Worm (Caenorhabditis elegans) whole organism, L3 larva: ENCODE measurements around the gene fbl-1.

Source experiments
- R02D3.7 ChIP-seq: fragments of 150-350 bp; optimal IDR thresholded peaks from 2 replicates; lab custom pipeline; 2014; ENCODE audit warnings: missing biosample characterization, missing genetic modification characterization
- ZK546.5 ChIP-seq: sonication (generic microtip); optimal IDR thresholded peaks from 2 replicates; lab custom pipeline; 2017; ENCODE audit warnings: missing biosample characterization, missing genetic modification characterization
- aly-2 ChIP-seq: fragments of 150-350 bp; optimal IDR thresholded peaks from 2 replicates; lab custom pipeline; 2014; ENCODE audit warnings: missing biosample characterization, missing genetic modification characterization
- ama-1 ChIP-seq: fragments of 150-350 bp; optimal IDR thresholded peaks from 2 replicates; lab custom pipeline; 2018
- ceh-16 ChIP-seq: sonication (generic microtip); optimal IDR thresholded peaks from 2 replicates; lab custom pipeline; 2017; ENCODE audit warnings: missing biosample characterization, missing genetic modification characterization
- ceh-28 ChIP-seq: fragments of 150-350 bp; optimal IDR thresholded peaks from 2 replicates; lab custom pipeline; 2014; ENCODE audit warnings: missing biosample characterization, missing genetic modification reagents, missing genetic modification characterization
- ceh-82 ChIP-seq: fragments of 150-350 bp; optimal IDR thresholded peaks from 2 replicates; lab custom pipeline; 2014; ENCODE audit warnings: missing biosample characterization, missing genetic modification characterization
- ceh-9 ChIP-seq: sonication (generic microtip); optimal IDR thresholded peaks from 2 replicates; lab custom pipeline; 2018; ENCODE audit warnings: missing biosample characterization, missing genetic modification characterization
- daf-12 ChIP-seq: fragments of 150-350 bp; optimal IDR thresholded peaks from 2 replicates; lab custom pipeline; 2014; ENCODE audit warnings: missing biosample characterization, missing genetic modification reagents, missing genetic modification characterization
- egl-27 ChIP-seq: sonication (generic microtip); optimal IDR thresholded peaks from 4 replicates; lab custom pipeline; 2017; ENCODE audit warnings: missing biosample characterization, missing genetic modification reagents, missing genetic modification characterization
- egl-5 ChIP-seq: fragments of 150-350 bp; optimal IDR thresholded peaks from 2 replicates; lab custom pipeline; 2017; ENCODE audit warnings: missing biosample characterization, missing genetic modification reagents, missing genetic modification characterization, inconsistent platforms
- elt-1 ChIP-seq: fragments of 150-350 bp; optimal IDR thresholded peaks from 2 replicates; lab custom pipeline; 2014; ENCODE audit warnings: missing biosample characterization, missing genetic modification characterization
- elt-2 ChIP-seq: sonication (generic microtip); optimal IDR thresholded peaks from 2 replicates; lab custom pipeline; 2016; ENCODE audit warnings: missing genetic modification reagents, mild to moderate bottlenecking, missing genetic modification characterization, missing compliant biosample characterization
- elt-3 ChIP-seq, 3 experiments: fragments of 150-350 bp in 1 of 3; sonication (generic microtip) in 2 of 3; optimal IDR thresholded peaks; 2 replicates in 2 of 3; 4 replicates in 1 of 3; lab custom pipeline; 2014 to 2017; ENCODE audit warnings: missing biosample characterization in 3 of 3, missing genetic modification characterization in 3 of 3
- eor-1 ChIP-seq, 2 experiments: fragments of 150-350 bp; optimal IDR thresholded peaks; 2 replicates each; lab custom pipeline; 2014 to 2018; ENCODE audit warnings: missing biosample characterization in 2 of 2, missing genetic modification characterization in 2 of 2
- fkh-10 ChIP-seq: sonication (generic microtip); optimal IDR thresholded peaks from 2 replicates; lab custom pipeline; 2017; ENCODE audit warnings: missing biosample characterization, missing genetic modification reagents, missing genetic modification characterization
- fkh-2 ChIP-seq: fragments of 150-350 bp; optimal IDR thresholded peaks from 2 replicates; lab custom pipeline; 2014; ENCODE audit warnings: missing biosample characterization, missing genetic modification reagents, missing genetic modification characterization
- fos-1 ChIP-seq: fragments of 150-350 bp; optimal IDR thresholded peaks from 2 replicates; lab custom pipeline; 2014; ENCODE audit warnings: missing biosample characterization, missing genetic modification characterization
- hmg-11 ChIP-seq: sonication (generic microtip); optimal IDR thresholded peaks from 2 replicates; lab custom pipeline; 2016; ENCODE audit warnings: missing genetic modification characterization, missing compliant biosample characterization
- jun-1 ChIP-seq: fragments of 150-350 bp; optimal IDR thresholded peaks from 2 replicates; lab custom pipeline; 2014; ENCODE audit warnings: missing biosample characterization, missing genetic modification reagents, missing genetic modification characterization
- lin-15B ChIP-seq: fragments of 150-350 bp; optimal IDR thresholded peaks from 2 replicates; lab custom pipeline; 2014; ENCODE audit warnings: missing biosample characterization, missing genetic modification characterization
- lin-39 ChIP-seq: fragments of 150-350 bp; optimal IDR thresholded peaks from 2 replicates; lab custom pipeline; 2018; ENCODE audit warnings: missing biosample characterization, missing genetic modification reagents, missing genetic modification characterization
- lsy-12 ChIP-seq: sonication (generic microtip); optimal IDR thresholded peaks from 2 replicates; lab custom pipeline; 2016; ENCODE audit warnings: mild to moderate bottlenecking, missing genetic modification characterization, missing compliant biosample characterization
- mdl-1 ChIP-seq: fragments of 150-350 bp; optimal IDR thresholded peaks from 2 replicates; lab custom pipeline; 2014; ENCODE audit warnings: missing biosample characterization, missing genetic modification characterization
- mml-1 ChIP-seq: fragments of 150-350 bp; sonication (generic microtip); optimal IDR thresholded peaks from 3 replicates; lab custom pipeline; 2014; ENCODE audit warnings: missing biosample characterization, missing genetic modification characterization
- nfya-1 ChIP-seq: sonication (generic microtip); optimal IDR thresholded peaks from 2 replicates; lab custom pipeline; 2017; ENCODE audit warnings: missing genetic modification characterization, mild to moderate bottlenecking, missing compliant biosample characterization, antibody characterized with exemption, moderate library complexity; ENCODE audit not compliant: insufficient read depth
- nhr-11 ChIP-seq: fragments of 150-350 bp; optimal IDR thresholded peaks from 2 replicates; lab custom pipeline; 2014; ENCODE audit warnings: missing biosample characterization, missing genetic modification characterization
- nhr-12 ChIP-seq: fragments of 150-350 bp; optimal IDR thresholded peaks from 2 replicates; lab custom pipeline; 2014; ENCODE audit warnings: missing biosample characterization, missing genetic modification characterization
- nhr-23 ChIP-seq: fragments of 150-350 bp; optimal IDR thresholded peaks from 2 replicates; lab custom pipeline; 2014; ENCODE audit warnings: missing biosample characterization, missing genetic modification reagents, missing genetic modification characterization
- nhr-237 ChIP-seq: fragments of 150-350 bp; optimal IDR thresholded peaks from 2 replicates; lab custom pipeline; 2014; ENCODE audit warnings: missing biosample characterization, missing genetic modification characterization
- nhr-25 ChIP-seq: sonication (generic microtip); optimal IDR thresholded peaks from 2 replicates; lab custom pipeline; 2017; ENCODE audit warnings: missing biosample characterization, missing genetic modification characterization
- nhr-43 ChIP-seq: sonication (generic microtip); optimal IDR thresholded peaks from 2 replicates; lab custom pipeline; 2016; ENCODE audit warnings: mild to moderate bottlenecking, missing genetic modification characterization, missing compliant biosample characterization; ENCODE audit not compliant: poor library complexity, severe bottlenecking
- nhr-76 ChIP-seq: fragments of 150-350 bp; sonication (generic microtip); optimal IDR thresholded peaks from 5 replicates; lab custom pipeline; 2014; ENCODE audit warnings: missing biosample characterization, missing genetic modification characterization
- nhr-77 ChIP-seq: fragments of 150-350 bp; optimal IDR thresholded peaks from 2 replicates; lab custom pipeline; 2014; ENCODE audit warnings: missing biosample characterization, missing genetic modification characterization
- pha-4 ChIP-seq: fragments of 150-350 bp; optimal IDR thresholded peaks from 2 replicates; lab custom pipeline; 2014; ENCODE audit warnings: missing biosample characterization, missing genetic modification reagents, missing genetic modification characterization
- pqm-1 ChIP-seq: fragments of 150-350 bp; optimal IDR thresholded peaks from 2 replicates; lab custom pipeline; 2017; ENCODE audit warnings: missing biosample characterization, missing genetic modification characterization, inconsistent platforms
- sea-2 ChIP-seq: fragments of 150-350 bp; sonication (generic microtip); optimal IDR thresholded peaks from 4 replicates; lab custom pipeline; 2014; ENCODE audit warnings: missing biosample characterization, missing genetic modification reagents, missing genetic modification characterization
- skn-1 ChIP-seq: fragments of 150-350 bp; optimal IDR thresholded peaks from 2 replicates; lab custom pipeline; 2014; ENCODE audit warnings: missing biosample characterization, missing genetic modification characterization
- snpc-4 ChIP-seq: fragments of 150-350 bp; optimal IDR thresholded peaks from 2 replicates; lab custom pipeline; 2014; ENCODE audit warnings: missing biosample characterization, missing genetic modification characterization
- tbx-2 ChIP-seq: sonication (generic microtip); optimal IDR thresholded peaks from 2 replicates; lab custom pipeline; 2016; ENCODE audit warnings: mild to moderate bottlenecking, missing genetic modification characterization, missing compliant biosample characterization
- unc-39 ChIP-seq: sonication (generic microtip); optimal IDR thresholded peaks from 4 replicates; lab custom pipeline; 2017; ENCODE audit warnings: missing biosample characterization, missing genetic modification characterization
- unc-62 ChIP-seq: fragments of 150-350 bp; sonication (generic microtip); optimal IDR thresholded peaks from 4 replicates; lab custom pipeline; 2014; ENCODE audit warnings: missing biosample characterization, missing genetic modification reagents, missing genetic modification characterization
- zag-1 ChIP-seq: fragments of 150-350 bp; optimal IDR thresholded peaks from 2 replicates; lab custom pipeline; 2014; ENCODE audit warnings: missing biosample characterization, missing genetic modification characterization
- ztf-11 ChIP-seq: fragments of 150-350 bp; optimal IDR thresholded peaks from 2 replicates; lab custom pipeline; 2014; ENCODE audit warnings: missing biosample characterization, missing genetic modification characterization

The fbl-1 gene

ce11 chrIV:9506251-9506650 is 34.4 kb upstream of the fbl-1 start, which contains the start of gene ttr-9:
ttr-9 (minus strand) TSS chrIV:9506351.
- TF ChIP-seq nfya-1 (tag; lab: Kevin White, UChicago): no peak
- no peak for TF ChIP-seq snpc-4

- TF ChIP-seq nhr-12 (tag; lab: Kevin White, UChicago) (no peak), pha-4 (tag; lab: Kevin White, UChicago) (peak; percentile 78), nhr-25 (tag; lab: Kevin White, UChicago) (peak; percentile 19), aly-2 (tag; lab: Kevin White, UChicago) (no peak), fkh-2 (tag; lab: Kevin White, UChicago) (no peak), daf-12 (tag; lab: Kevin White, UChicago) (no peak), ceh-16 (tag; lab: Kevin White, UChicago) (no peak), elt-2 (tag; lab: Kevin White, UChicago) (peak; percentile 21), unc-62 (no peak), ZK546.5 (no peak), fkh-10 (GFP tag; lab: Kevin White, UChicago) (no peak), egl-27 (tag; lab: Kevin White, UChicago) (no peak), skn-1 (tag; lab: Kevin White, UChicago) (no peak), tbx-2 (tag; lab: Kevin White, UChicago) (no peak), lin-15B (no peak), ceh-82 (no peak), nhr-237 (tag; lab: Kevin White, UChicago) (no peak), mml-1 (tag; lab: Kevin White, UChicago) (no peak), elt-1 (tag; lab: Kevin White, UChicago) (no peak), ztf-11 (tag; lab: Kevin White, UChicago) (no peak), nhr-77 (tag; lab: Kevin White, UChicago) (no peak), nhr-43 (no peak), nhr-76 (tag; lab: Kevin White, UChicago) (no peak), snpc-4 (peak; percentile 44), R02D3.7 (tag; lab: Kevin White, UChicago) (no peak), lsy-12 (tag; lab: Kevin White, UChicago) (no peak)
These were observed 32.0 kb upstream of the fbl-1 start, which contains the start of gene ethe-1 for ce11 chrIV:9508612-9509011. ethe-1 (minus strand) TSS chrIV:9508761.

ce11 chrIV:9510439-9510838 is 30.2 kb upstream of the fbl-1 start, which contains the start of gene C33A12.4:
C33A12.4 (minus strand) TSS chrIV:9510569.
- peak; percentile 2 for TF ChIP-seq nfya-1 (tag; lab: Kevin White, UChicago)
- TF ChIP-seq pqm-1 (tag; lab: Kevin White, UChicago): no peak
- peak; percentile 17 for TF ChIP-seq fkh-10 (GFP tag; lab: Kevin White, UChicago)
- no peak for TF ChIP-seq egl-27 (tag; lab: Kevin White, UChicago)

- TF ChIP-seq snpc-4 (peak; percentile 99), lin-39 (tag; lab: Kevin White, UChicago) (peak; percentile 37), nhr-43 (peak; percentile 64), eor-1 (tag; optimal IDR thresholded peaks at IDR 0.05; lab: Kevin White, UChicago) (no peak), jun-1 (tag; lab: Kevin White, UChicago) (peak; percentile 28), zag-1 (tag; lab: Kevin White, UChicago) (peak; percentile 51), ceh-82 (peak; percentile 76), elt-3 (tag; optimal IDR thresholded peaks at IDR 0.05; lab: Kevin White, UChicago) (no peak), pha-4 (tag; lab: Kevin White, UChicago) (peak; percentile 43), mdl-1 (tag; lab: Kevin White, UChicago) (peak; percentile 47), lsy-12 (tag; lab: Kevin White, UChicago) (peak; percentile 83), nhr-11 (no peak), elt-1 (tag; lab: Kevin White, UChicago) (no peak), pqm-1 (tag; lab: Kevin White, UChicago) (peak; percentile 0), tbx-2 (tag; lab: Kevin White, UChicago) (peak; percentile 68), ama-1 (lab: Kevin White, UChicago) (peak; percentile 94), hmg-11 (tag; lab: Kevin White, UChicago) (peak; percentile 88), skn-1 (tag; lab: Kevin White, UChicago) (no peak), nhr-23 (tag; lab: Kevin White, UChicago) (peak; percentile 73), fkh-2 (tag; lab: Kevin White, UChicago) (no peak), fos-1 (tag; lab: Kevin White, UChicago) (peak; percentile 1), ztf-11 (tag; lab: Kevin White, UChicago) (no peak), R02D3.7 (tag; lab: Kevin White, UChicago) (peak; percentile 72), fkh-10 (GFP tag; lab: Kevin White, UChicago) (peak; percentile 32), unc-62 (peak; percentile 20), lin-15B (peak; percentile 41), ceh-9 (tag; lab: Kevin White, UChicago) (no peak), ceh-28 (tag; lab: Kevin White, UChicago) (peak; percentile 59), sea-2 (GFP tag; lab: Kevin White, UChicago) (no peak), egl-5 (tag; lab: Kevin White, UChicago) (peak; percentile 59), unc-39 (no peak), nfya-1 (tag; lab: Kevin White, UChicago) (peak; percentile 90), nhr-76 (tag; lab: Kevin White, UChicago) (peak; percentile 55), nhr-12 (tag; lab: Kevin White, UChicago) (no peak)
These were observed 29.4 kb upstream of the fbl-1 start for ce11 chrIV:9511221-9511638.
